Fruit fly (Drosophila melanogaster) whole organism, embryonic: ENCODE data around the gene odd.

Source experiments
- Asciz ChIP-seq: fragments of 200-800 bp; sonication (Bioruptor generic); optimal IDR thresholded peaks from 2 replicates; lab custom pipeline; 2017; ENCODE audit warnings: missing biosample characterization, mild to moderate bottlenecking, missing genetic modification characterization, missing genetic modification reagents
- B-H1 ChIP-seq: fragments of 200-800 bp; sonication (Bioruptor generic); IDR thresholded peaks from 3 replicates; pipeline ENCODE4 v1.3.6; 2022; ENCODE audit warnings: missing biosample characterization, missing genetic modification characterization
- Bteb2 ChIP-seq: fragments of 200-800 bp; sonication (Bioruptor generic); optimal IDR thresholded peaks from 2 replicates; lab custom pipeline; 2016; ENCODE audit warnings: missing biosample characterization, missing genetic modification characterization
- CG10267 ChIP-seq: fragments of 200-800 bp; sonication (Bioruptor generic); optimal IDR thresholded peaks from 2 replicates; lab custom pipeline; 2018; ENCODE audit warnings: missing biosample characterization, mild to moderate bottlenecking, missing genetic modification characterization, moderate library complexity
- CG10274 ChIP-seq: fragments of 200-800 bp; sonication (Bioruptor generic); optimal IDR thresholded peaks from 3 replicates; lab custom pipeline; 2017; ENCODE audit warnings: missing biosample characterization, mild to moderate bottlenecking, missing genetic modification characterization
- CG10321 ChIP-seq: fragments of 200-800 bp; sonication (Bioruptor generic); IDR thresholded peaks from 2 replicates; pipeline ENCODE4 v1.3.6; 2022; ENCODE audit warnings: missing biosample characterization, missing genetic modification characterization
- CG10543 ChIP-seq: fragments of 200-800 bp; sonication (Bioruptor generic); optimal IDR thresholded peaks from 3 replicates; lab custom pipeline; 2017; ENCODE audit warnings: missing biosample characterization, mild to moderate bottlenecking, missing genetic modification characterization, moderate library complexity
- CG11398 ChIP-seq: fragments of 200-800 bp; sonication (Bioruptor generic); optimal IDR thresholded peaks from 2 replicates; lab custom pipeline; 2016; ENCODE audit warnings: missing biosample characterization, missing genetic modification characterization
- CG11504 ChIP-seq: fragments of 200-800 bp; sonication (Bioruptor generic); optimal IDR thresholded peaks from 3 replicates; lab custom pipeline; 2019; ENCODE audit warnings: missing biosample characterization, mild to moderate bottlenecking, missing genetic modification characterization, moderate library complexity
- CG11723 ChIP-seq: fragments of 200-800 bp; sonication (Bioruptor generic); optimal IDR thresholded peaks from 2 replicates; lab custom pipeline; 2017; ENCODE audit warnings: missing biosample characterization, mild to moderate bottlenecking, missing genetic modification characterization
- CG12391 ChIP-seq: fragments of 200-800 bp; sonication (Bioruptor generic); optimal IDR thresholded peaks from 3 replicates; lab custom pipeline; 2018; ENCODE audit warnings: missing biosample characterization, mild to moderate bottlenecking, missing genetic modification characterization, moderate library complexity
- CG13287 ChIP-seq: fragments of 200-800 bp; sonication (Bioruptor generic); IDR thresholded peaks from 2 replicates; pipeline ENCODE4 v1.3.6; 2022; ENCODE audit warnings: missing biosample characterization, missing genetic modification characterization; ENCODE audit not compliant: partially characterized antibody
- CG13624 ChIP-seq: fragments of 200-800 bp; sonication (Bioruptor generic); optimal IDR thresholded peaks from 2 replicates; lab custom pipeline; 2016; ENCODE audit warnings: missing biosample characterization, missing genetic modification characterization
- CG1647 ChIP-seq: fragments of 200-800 bp; sonication (Bioruptor generic); optimal IDR thresholded peaks from 3 replicates; lab custom pipeline; 2016; ENCODE audit warnings: missing biosample characterization, missing genetic modification characterization
- CG17568 ChIP-seq: fragments of 200-800 bp; sonication (Bioruptor generic); optimal IDR thresholded peaks from 2 replicates; lab custom pipeline; 2018; ENCODE audit warnings: missing biosample characterization, mild to moderate bottlenecking, missing genetic modification characterization, moderate library complexity
- CG17829 ChIP-seq: fragments of 200-800 bp; optimal IDR thresholded peaks from 2 replicates; lab custom pipeline; 2019; ENCODE audit warnings: missing biosample characterization, mild to moderate bottlenecking, missing genetic modification characterization, moderate library complexity
- CG2875 ChIP-seq: fragments of 200-800 bp; sonication (Bioruptor generic); optimal IDR thresholded peaks from 2 replicates; lab custom pipeline; 2017; ENCODE audit warnings: missing biosample characterization, mild to moderate bottlenecking, missing genetic modification characterization, missing genetic modification reagents
- CG31365 ChIP-seq: fragments of 200-800 bp; sonication (Bioruptor generic); optimal IDR thresholded peaks from 2 replicates; lab custom pipeline; 2018; ENCODE audit warnings: missing biosample characterization, mild to moderate bottlenecking, missing genetic modification characterization
- CG6254 ChIP-seq: fragments of 200-800 bp; sonication (Bioruptor generic); optimal IDR thresholded peaks from 3 replicates; lab custom pipeline; 2017; ENCODE audit warnings: mild to moderate bottlenecking, missing biosample characterization, missing genetic modification reagents, missing genetic modification characterization
- CG6683 ChIP-seq: fragments of 200-800 bp; sonication (Bioruptor generic); optimal IDR thresholded peaks from 2 replicates; lab custom pipeline; 2017; ENCODE audit warnings: missing biosample characterization, mild to moderate bottlenecking, missing genetic modification characterization, missing genetic modification reagents
- CG9876 ChIP-seq: fragments of 200-800 bp; sonication (Bioruptor generic); optimal IDR thresholded peaks from 2 replicates; lab custom pipeline; 2016; ENCODE audit warnings: missing biosample characterization, missing genetic modification characterization
- CHES-1-like ChIP-seq: fragments of 200-800 bp; sonication (Bioruptor generic); optimal IDR thresholded peaks from 2 replicates; lab custom pipeline; 2016; ENCODE audit warnings: missing biosample characterization, missing genetic modification characterization
- Dbx ChIP-seq: fragments of 200-800 bp; sonication (Bioruptor generic); IDR thresholded peaks from 3 replicates; pipeline ENCODE4 v1.3.6; 2022; ENCODE audit warnings: missing biosample characterization, missing genetic modification characterization
- Dip2 ChIP-seq: fragments of 200-800 bp; sonication (Bioruptor generic); IDR thresholded peaks from 2 replicates; pipeline ENCODE4 v1.3.6; 2022; ENCODE audit warnings: missing biosample characterization, missing genetic modification characterization
- ERR ChIP-seq: fragments of 200-800 bp; sonication (Bioruptor generic); optimal IDR thresholded peaks from 2 replicates; lab custom pipeline; 2016; ENCODE audit warnings: missing biosample characterization, missing genetic modification characterization
- Eip74EF ChIP-seq, 2 experiments: fragments of 200-800 bp in 1 of 2; fragments of >200 bp in 1 of 2; sonication (Bioruptor generic) in 1 of 2; optimal IDR thresholded peaks; 2 replicates each; lab custom pipeline; 2017 to 2019; ENCODE audit warnings: missing biosample characterization in 2 of 2, missing genetic modification characterization in 2 of 2, mild to moderate bottlenecking in 1 of 2, moderate library complexity in 1 of 2
- Hey ChIP-seq: fragments of 200-800 bp; sonication (Bioruptor generic); optimal IDR thresholded peaks from 3 replicates; lab custom pipeline; 2018; ENCODE audit warnings: missing biosample characterization, mild to moderate bottlenecking, missing genetic modification characterization
- Hr51 ChIP-seq, 2 experiments: fragments of 200-800 bp; sonication (Bioruptor generic); optimal IDR thresholded peaks; 2 replicates in 1 of 2; 3 replicates in 1 of 2; lab custom pipeline; 2016 to 2018; ENCODE audit warnings: missing biosample characterization in 2 of 2, missing genetic modification characterization in 2 of 2, mild to moderate bottlenecking in 1 of 2, moderate library complexity in 1 of 2
- MESR4 ChIP-seq: fragments of 200-800 bp; sonication (Bioruptor generic); optimal IDR thresholded peaks from 2 replicates; lab custom pipeline; 2018; ENCODE audit warnings: missing biosample characterization, mild to moderate bottlenecking, missing genetic modification characterization, moderate library complexity
- Mrtf ChIP-seq: fragments of 200-800 bp; sonication (Bioruptor generic); IDR thresholded peaks from 3 replicates; pipeline ENCODE4 v1.3.6; 2022; ENCODE audit warnings: missing biosample characterization, missing genetic modification characterization
- Nf-YA ChIP-seq: fragments of 200-800 bp; sonication (Bioruptor generic); IDR thresholded peaks from 2 replicates; pipeline ENCODE4 v1.3.6; 2022; ENCODE audit warnings: missing biosample characterization, missing genetic modification characterization
- Nf-YB ChIP-seq: fragments of 200-800 bp; sonication (Bioruptor generic); optimal IDR thresholded peaks from 3 replicates; lab custom pipeline; 2019; ENCODE audit warnings: missing biosample characterization, mild to moderate bottlenecking, missing genetic modification characterization, moderate library complexity
- Xbp1 ChIP-seq: fragments of 200-800 bp; sonication (Bioruptor generic); optimal IDR thresholded peaks from 3 replicates; lab custom pipeline; 2016; ENCODE audit warnings: missing biosample characterization, mild to moderate bottlenecking, missing genetic modification characterization
- ara ChIP-seq: fragments of 200-800 bp; sonication (Bioruptor generic); IDR thresholded peaks from 2 replicates; pipeline ENCODE4 v1.3.6; 2022; ENCODE audit warnings: missing biosample characterization, missing genetic modification characterization
- bowl ChIP-seq: fragments of 200-800 bp; sonication (Bioruptor generic); IDR thresholded peaks from 2 replicates; pipeline ENCODE4 v1.3.6; 2022; ENCODE audit warnings: missing biosample characterization, missing genetic modification characterization
- cato ChIP-seq: fragments of 200-800 bp; sonication (Bioruptor generic); optimal IDR thresholded peaks from 2 replicates; lab custom pipeline; 2016; ENCODE audit warnings: missing biosample characterization, missing genetic modification characterization, borderline replicate concordance
- ci ChIP-seq: fragments of 200-800 bp; sonication (Bioruptor generic); IDR thresholded peaks from 3 replicates; pipeline ENCODE4 v1.3.6; 2022; ENCODE audit warnings: missing biosample characterization, missing genetic modification characterization
- disco-r ChIP-seq: fragments of 200-800 bp; sonication (Bioruptor generic); optimal IDR thresholded peaks from 2 replicates; lab custom pipeline; 2016; ENCODE audit warnings: missing biosample characterization, missing genetic modification characterization
- mirr ChIP-seq: fragments of 200-800 bp; sonication (Bioruptor generic); optimal IDR thresholded peaks from 3 replicates; lab custom pipeline; 2018; ENCODE audit warnings: missing biosample characterization, mild to moderate bottlenecking, missing genetic modification characterization
- oc ChIP-seq: fragments of 200-800 bp; sonication (Bioruptor generic); optimal IDR thresholded peaks from 2 replicates; lab custom pipeline; 2018; ENCODE audit warnings: missing biosample characterization, mild to moderate bottlenecking, missing genetic modification characterization, moderate library complexity
- peb ChIP-seq: fragments of 200-800 bp; sonication (Bioruptor generic); IDR thresholded peaks from 2 replicates; pipeline ENCODE4 v1.3.6; 2022; ENCODE audit warnings: missing biosample characterization, missing genetic modification characterization
- pfk ChIP-seq: fragments of 200-800 bp; sonication (Bioruptor generic); optimal IDR thresholded peaks from 2 replicates; lab custom pipeline; 2018; ENCODE audit warnings: missing biosample characterization, mild to moderate bottlenecking, missing genetic modification characterization, moderate library complexity
- ranshi ChIP-seq: fragments of 200-800 bp; sonication (Bioruptor generic); IDR thresholded peaks from 2 replicates; pipeline ENCODE4 v1.3.6; 2022; ENCODE audit warnings: missing biosample characterization, missing genetic modification characterization
- row ChIP-seq: fragments of 200-800 bp; sonication (Bioruptor generic); IDR thresholded peaks from 3 replicates; pipeline ENCODE4 v1.3.6; 2022; ENCODE audit warnings: missing biosample characterization, missing genetic modification characterization
- slou ChIP-seq: fragments of 200-800 bp; sonication (Bioruptor generic); optimal IDR thresholded peaks from 3 replicates; lab custom pipeline; 2016; ENCODE audit warnings: missing biosample characterization, missing genetic modification characterization
- stc ChIP-seq: fragments of 200-800 bp; sonication (Bioruptor generic); IDR thresholded peaks from 2 replicates; pipeline ENCODE4 v1.3.6; 2022; ENCODE audit warnings: missing biosample characterization, missing genetic modification characterization
- tgo ChIP-seq: fragments of 200-800 bp; sonication (Bioruptor generic); IDR thresholded peaks from 3 replicates; pipeline ENCODE4 v1.3.6; 2022; ENCODE audit warnings: missing biosample characterization, missing genetic modification characterization
- ttk ChIP-seq: fragments of 200-800 bp; sonication (Bioruptor generic); IDR thresholded peaks from 2 replicates; pipeline ENCODE4 v2.1.2; 2022; ENCODE audit warnings: missing biosample characterization, missing genetic modification characterization
- unc-4 ChIP-seq: fragments of 200-800 bp; sonication (Bioruptor generic); IDR thresholded peaks from 2 replicates; pipeline ENCODE4 v1.3.6; 2022; ENCODE audit warnings: missing biosample characterization, missing genetic modification characterization; ENCODE audit not compliant: partially characterized antibody
- unpg ChIP-seq: fragments of 200-800 bp; sonication (Bioruptor generic); optimal IDR thresholded peaks from 3 replicates; lab custom pipeline; 2018; ENCODE audit warnings: missing biosample characterization, mild to moderate bottlenecking, missing genetic modification characterization, moderate library complexity
- z ChIP-seq: fragments of 200-800 bp; sonication (Bioruptor generic); IDR thresholded peaks from 3 replicates; pipeline ENCODE4 v1.3.6; 2022; ENCODE audit warnings: missing biosample characterization, missing genetic modification characterization

Gene odd

dm6 chr2L:3624784-3625183 is 18.2 kb upstream of the odd start (continued):
- peak; percentile 9 for TF ChIP-seq CG12391 (tag; lab: Kevin White, UChicago)
- TF ChIP-seq CG11398 (GFP tag; lab: Kevin White, UChicago) = no peak
- TF ChIP-seq oc (tag; lab: Kevin White, UChicago) = no peak
- no peak for TF ChIP-seq CG2875
- TF ChIP-seq mirr (GFP tag; lab: Kevin White, UChicago) = no peak
- no peak for TF ChIP-seq CG17568 (GFP tag; lab: Kevin White, UChicago)
- TF ChIP-seq CG1647 (GFP tag; lab: Kevin White, UChicago) = no peak
- no peak for TF ChIP-seq CG13624 (GFP tag; lab: Kevin White, UChicago)
- TF ChIP-seq CHES-1-like (GFP tag; lab: Kevin White, UChicago) = no peak
- TF ChIP-seq ara (GFP tag; lab: Robert Waterston, UW) = peak; percentile 36; the same call in 1 of the 2 replicates
- TF ChIP-seq CG9876 (GFP tag; lab: Kevin White, UChicago) = no peak
- no peak for TF ChIP-seq Dbx (GFP tag; lab: Robert Waterston, UW)
- no peak for TF ChIP-seq CG6683
- TF ChIP-seq Eip74EF (GFP tag; optimal IDR thresholded peaks at IDR 0.05; lab: Kevin White, UChicago) = no peak
- TF ChIP-seq stc (GFP tag; lab: Robert Waterston, UW) = no peak
- TF ChIP-seq unpg (GFP tag; lab: Kevin White, UChicago) = no peak
- no peak for TF ChIP-seq tgo (GFP tag; lab: Robert Waterston, UW)
- TF ChIP-seq row (GFP tag; lab: Robert Waterston, UW) = peak; percentile 48; the same call in 2 of the 3 replicates
- no peak for TF ChIP-seq CG10543 (GFP tag; lab: Kevin White, UChicago)
- TF ChIP-seq ranshi (GFP tag; lab: Robert Waterston, UW) = no peak
- TF ChIP-seq B-H1 (GFP tag; lab: Robert Waterston, UW) = no peak
- TF ChIP-seq CG6254 = peak; percentile 38
- TF ChIP-seq Xbp1 (GFP tag; lab: Kevin White, UChicago) = no peak
- TF ChIP-seq bowl = no peak
- TF ChIP-seq slou (GFP tag; lab: Kevin White, UChicago) = no peak
- no peak for TF ChIP-seq ERR (GFP tag; lab: Kevin White, UChicago)
- TF ChIP-seq unc-4 (GFP tag; lab: Robert Waterston, UW) = no peak
- TF ChIP-seq disco-r (GFP tag; lab: Kevin White, UChicago) = no peak
- TF ChIP-seq CG11723 = no peak
- no peak for TF ChIP-seq CG11504 (tag; lab: Kevin White, UChicago)
- TF ChIP-seq MESR4 (GFP tag; lab: Kevin White, UChicago) = no peak
- no peak for TF ChIP-seq Asciz
- no peak for TF ChIP-seq CG10267
- no peak for TF ChIP-seq CG10321 (GFP tag; lab: Robert Waterston, UW)
- TF ChIP-seq CG13287 (GFP tag; lab: Robert Waterston, UW) = no peak
- TF ChIP-seq Bteb2 (GFP tag; lab: Kevin White, UChicago) = no peak
- TF ChIP-seq CG10274 = no peak
- TF ChIP-seq Hey (tag; lab: Kevin White, UChicago) = no peak
- no peak for TF ChIP-seq pfk (GFP tag; lab: Kevin White, UChicago)
- TF ChIP-seq peb = no peak
- no peak for TF ChIP-seq Dip2 (GFP tag; lab: Robert Waterston, UW)
- no peak for TF ChIP-seq Hr51 (GFP tag; optimal IDR thresholded peaks at IDR 0.05; lab: Kevin White, UChicago)
- peak; percentile 34 for TF ChIP-seq CG17829
- no peak for TF ChIP-seq Nf-YA (GFP tag; lab: Robert Waterston, UW)
- TF ChIP-seq cato (GFP tag; lab: Kevin White, UChicago) = no peak
- no peak for TF ChIP-seq z (GFP tag; lab: Robert Waterston, UW)
- peak; percentile 13; the same call in 1 of the 3 replicates for TF ChIP-seq ci (GFP tag; lab: Robert Waterston, UW)
- TF ChIP-seq Nf-YB (GFP tag; lab: Kevin White, UChicago) = no peak
- 0 out of 2 replicates have a peak, but pooled peaks have one; percentile 28 for TF ChIP-seq ttk
- no peak for TF ChIP-seq Mrtf
- TF ChIP-seq CG31365 (tag; lab: Kevin White, UChicago) = no peak
